Worm (Caenorhabditis elegans): ENCODE data around the gene F19B10.4.

- TF ChIP-seq egl-27 (tag; optimal IDR thresholded peaks at IDR 0.05) (no peak), vab-7 (GFP tag; IDR thresholded peaks at IDR 0.05) (no peak), unc-62 (GFP tag; optimal IDR thresholded peaks at IDR 0.05 in 1 of 2) (peak in 1 of 2 experiments; percentile 82), unc-62 (tag; optimal IDR thresholded peaks at IDR 0.05) (no peak)
Observed at ce11 chrII:3634765-3635164, 25.1 kb upstream of the F19B10.4 start.
